Worm (Caenorhabditis elegans) whole organism, early embryonic: ENCODE results near the gene ZC178.2.

ENCODE experiments used
- ama-1 ChIP-seq: fragments of 150-350 bp; optimal IDR thresholded peaks from 2 replicates; lab custom pipeline; 2014
- ceh-13 ChIP-seq: fragments of 200-800 bp; sonication (Bioruptor generic); optimal IDR thresholded peaks from 2 replicates; lab custom pipeline; 2018; ENCODE audit warnings: mild to moderate bottlenecking, missing genetic modification characterization, missing compliant biosample characterization
- ceh-36 ChIP-seq: sonication (generic microtip); optimal IDR thresholded peaks from 2 replicates; lab custom pipeline; 2016; ENCODE audit warnings: missing genetic modification characterization, inconsistent platforms, missing compliant biosample characterization
- flt-1 ChIP-seq: fragments of 200-800 bp; sonication (Bioruptor generic); IDR thresholded peaks from 2 replicates; pipeline ENCODE4 v1.3.6; 2022; ENCODE audit warnings: missing genetic modification characterization, missing compliant biosample characterization
- hmbx-1 ChIP-seq: sonication (generic microtip); optimal IDR thresholded peaks from 2 replicates; lab custom pipeline; 2016; ENCODE audit warnings: mild to moderate bottlenecking, missing genetic modification characterization, missing compliant biosample characterization
- scrt-1 ChIP-seq: fragments of 200-800 bp; sonication (Bioruptor generic); IDR thresholded peaks from 2 replicates; pipeline ENCODE4 v1.3.6; 2022; ENCODE audit warnings: missing genetic modification characterization, missing compliant biosample characterization
- sea-1 ChIP-seq: fragments of 200-800 bp; sonication (Bioruptor generic); conservative IDR thresholded peaks from 2 replicates; pipeline ENCODE4 v1.3.6; 2022; ENCODE audit warnings: missing genetic modification characterization, missing compliant biosample characterization
- tra-4 ChIP-seq: sonication (generic microtip); optimal IDR thresholded peaks from 2 replicates; lab custom pipeline; 2017; ENCODE audit warnings: missing genetic modification characterization, missing compliant biosample characterization

DNA sequence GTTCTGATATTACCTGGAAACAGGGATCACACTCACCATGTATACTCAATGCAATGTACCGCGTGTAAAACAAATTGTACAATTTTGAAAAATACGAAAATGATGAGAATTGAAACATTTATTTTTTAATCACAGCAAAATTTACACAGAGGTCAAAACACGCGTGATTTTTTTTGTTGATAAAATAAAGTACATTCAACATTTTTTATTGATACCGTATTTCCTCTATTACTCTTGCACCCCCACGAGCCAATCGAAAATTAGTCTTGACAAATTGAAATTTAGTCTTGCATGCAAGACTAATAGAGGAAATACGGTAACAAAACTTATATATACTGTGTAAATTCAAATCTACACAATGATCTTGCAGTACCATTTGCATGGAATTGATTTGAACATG is 24.1 kb downstream of the ZC178.2 start, which contains the start of gene ZC190.8:
- TF ChIP-seq sea-1 (no peak), ceh-36 (tag; lab: Kevin White, UChicago) (no peak), ceh-13 (GFP tag; lab: Kevin White, UChicago) (no peak), hmbx-1 (tag; lab: Kevin White, UChicago) (no peak), ama-1 (lab: Kevin White, UChicago) (no peak), tra-4 (tag; lab: Kevin White, UChicago) (no peak), flt-1 (GFP tag; lab: Robert Waterston, UW) (no peak), scrt-1 (GFP tag; lab: Robert Waterston, UW) (no peak)
